Worm (Caenorhabditis elegans): ENCODE data around the gene M02H5.8.

Gene M02H5.8

DNA sequence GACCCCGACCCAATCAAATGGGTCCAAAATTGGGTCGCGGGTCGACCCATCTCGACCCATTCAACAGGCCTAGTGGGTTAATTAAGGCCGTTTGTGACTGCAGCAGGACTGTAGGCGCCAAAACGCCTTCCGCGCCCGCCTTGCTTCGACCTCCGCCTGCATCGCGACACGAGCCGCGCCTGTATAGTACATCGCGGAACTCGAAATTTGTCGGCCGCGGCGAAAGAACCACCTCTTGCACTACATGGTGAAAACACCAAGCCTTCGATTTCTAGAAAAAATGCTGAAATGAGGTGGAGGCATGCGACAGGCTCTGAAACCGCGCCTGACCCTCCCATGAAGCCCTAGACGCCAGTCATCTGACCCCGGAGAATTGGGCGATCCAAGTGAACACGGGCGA is 38.2 kb downstream of the M02H5.8 start:
- no peak for TF ChIP-seq nhr-85 (tag)

DNA sequence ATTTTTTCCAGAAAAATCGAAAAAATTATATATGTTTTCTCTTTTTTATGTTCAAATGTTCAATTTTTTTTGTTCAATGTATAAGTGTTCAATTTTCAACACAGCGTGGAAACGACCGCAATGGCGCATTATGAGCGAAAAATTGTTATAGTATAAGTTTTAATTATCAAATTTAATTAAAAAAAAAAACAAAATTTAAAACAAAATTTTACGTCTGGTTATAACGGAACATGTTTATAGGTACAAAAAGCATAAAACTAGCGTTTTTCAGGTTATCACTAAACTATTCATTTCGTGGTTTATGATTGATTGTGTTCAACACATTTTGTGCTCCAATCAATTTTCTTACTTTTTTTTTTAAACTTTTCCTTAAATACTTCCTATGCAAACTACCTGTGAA is 39.5 kb downstream of the M02H5.8 start, which contains the start of gene nhr-106:
Gene nhr-106 (plus strand): TSS at position 301 of the 400 bp plus-strand sequence.
- TF ChIP-seq nhr-76 (tag; optimal IDR thresholded peaks at IDR 0.05): no peak
- TF ChIP-seq ceh-90 (tag; optimal IDR thresholded peaks at IDR 0.05): no peak
- TF ChIP-seq lin-13 (GFP tag; optimal IDR thresholded peaks at IDR 0.05): no peak
- TF ChIP-seq fkh-10 (GFP tag; optimal IDR thresholded peaks at IDR 0.05): no peak
- no peak for TF ChIP-seq ces-1 (GFP tag; optimal IDR thresholded peaks at IDR 0.05)
- no peak for TF ChIP-seq hpl-2 (GFP tag; optimal IDR thresholded peaks at IDR 0.05)
- no peak for TF ChIP-seq sptf-1 (tag; optimal IDR thresholded peaks at IDR 0.05)
- no peak for TF ChIP-seq tlp-1 (tag; optimal IDR thresholded peaks at IDR 0.05)
- no peak for TF ChIP-seq vab-15 (tag; optimal IDR thresholded peaks at IDR 0.05)
- TF ChIP-seq nhr-20 (tag; optimal IDR thresholded peaks at IDR 0.05): no peak
- no peak for TF ChIP-seq mab-9 (GFP tag; IDR thresholded peaks at IDR 0.05)
- TF ChIP-seq pag-3 (tag; optimal IDR thresholded peaks at IDR 0.05; ENCODE audit: borderline replicate concordance, insufficient read depth): no peak
- no peak for TF ChIP-seq nhr-90 (tag; optimal IDR thresholded peaks at IDR 0.05; ENCODE audit: poor library complexity)
- no peak for TF ChIP-seq egl-13 (tag; optimal IDR thresholded peaks at IDR 0.05)
- no peak for TF ChIP-seq pqm-1 (tag; optimal IDR thresholded peaks at IDR 0.05)
- no peak for TF ChIP-seq unc-130 (tag; optimal IDR thresholded peaks at IDR 0.05)

- no peak for TF ChIP-seq C04F5.9 (tag; optimal IDR thresholded peaks at IDR 0.05)
- TF ChIP-seq nhr-71 (tag; optimal IDR thresholded peaks at IDR 0.05): no peak
- TF ChIP-seq unc-86 (tag; optimal IDR thresholded peaks at IDR 0.05): no peak
- TF ChIP-seq fkh-8 (tag; optimal IDR thresholded peaks at IDR 0.05): no peak
- no peak for TF ChIP-seq sox-4 (tag; optimal IDR thresholded peaks at IDR 0.05)
- TF ChIP-seq nhr-77 (tag; optimal IDR thresholded peaks at IDR 0.05): no peak
- no peak for TF ChIP-seq ama-1 (optimal IDR thresholded peaks at IDR 0.05)
- TF ChIP-seq rnt-1 (tag; optimal IDR thresholded peaks at IDR 0.05): no peak
- no peak for TF ChIP-seq fkh-4 (tag; optimal IDR thresholded peaks at IDR 0.05; ENCODE audit: borderline replicate concordance)
- TF ChIP-seq hpl-2 (GFP tag; optimal IDR thresholded peaks at IDR 0.05): no peak
- TF ChIP-seq lin-14 (GFP tag; optimal IDR thresholded peaks at IDR 0.05): no peak
- no peak for TF ChIP-seq egl-13 (tag; optimal IDR thresholded peaks at IDR 0.05)
- TF ChIP-seq ztf-11 (tag; optimal IDR thresholded peaks at IDR 0.05): no peak
- TF ChIP-seq F16B12.6 (tag; optimal IDR thresholded peaks at IDR 0.05): no peak
- no peak for TF ChIP-seq fos-1 (tag; optimal IDR thresholded peaks at IDR 0.05)
- TF ChIP-seq tlp-1 (tag; optimal IDR thresholded peaks at IDR 0.05): no peak
- TF ChIP-seq xbp-1 (tag; optimal IDR thresholded peaks at IDR 0.05): no peak
- no peak for TF ChIP-seq lin-15B (tag; optimal IDR thresholded peaks at IDR 0.05)
Observed at ce11 chrV:491432-491831, 41.7 kb downstream of the M02H5.8 start, which contains the start of gene str-196. str-196 (plus strand) TSS chrV:491732.

DNA sequence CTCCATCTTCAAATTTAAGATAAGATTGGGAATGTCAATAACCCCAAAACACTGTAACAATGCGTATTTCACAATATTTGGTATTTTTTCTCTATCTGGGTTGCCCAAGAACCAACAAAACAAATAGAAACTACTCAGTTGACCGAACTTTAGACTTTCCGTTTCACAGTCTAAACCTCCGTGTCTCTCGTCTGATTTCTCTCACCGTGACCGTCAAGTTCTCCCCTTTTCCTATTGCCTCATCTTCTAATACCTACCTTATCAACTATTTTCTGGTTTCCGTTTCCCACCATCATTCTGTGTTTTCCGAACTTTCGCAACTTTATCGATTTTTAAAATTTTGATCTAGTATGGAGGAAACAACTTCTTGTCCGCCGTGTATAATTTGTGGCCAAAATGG is 44.5 kb downstream of the M02H5.8 start, which contains the start of gene nhr-131:
Gene nhr-131 (plus strand): TSS at position 87 of the 400 bp plus-strand sequence.
- TF ChIP-seq ceh-90 (tag; optimal IDR thresholded peaks at IDR 0.05): no peak
- TF ChIP-seq elt-2 (tag; optimal IDR thresholded peaks at IDR 0.05): peak; percentile 34
- no peak for TF ChIP-seq nhr-28 (tag; optimal IDR thresholded peaks at IDR 0.05)
- TF ChIP-seq nhr-71 (tag; optimal IDR thresholded peaks at IDR 0.05): peak; percentile 29
- peak; percentile 18 for TF ChIP-seq nhr-85 (tag)
- no peak for TF ChIP-seq nhr-11 (tag; optimal IDR thresholded peaks at IDR 0.05)
- no peak for TF ChIP-seq efl-1 (optimal IDR thresholded peaks at IDR 0.05)
- peak in 1 of 2 experiments; percentile 61 for TF ChIP-seq efl-1 (GFP tag; optimal IDR thresholded peaks at IDR 0.05 in 1 of 2)
- no peak for TF ChIP-seq unc-98 (GFP tag; IDR thresholded peaks at IDR 0.05)
- TF ChIP-seq mdl-1 (tag; optimal IDR thresholded peaks at IDR 0.05): peak in 1 of 2 experiments; percentile 30
- peak; percentile 58 for TF ChIP-seq nhr-20 (tag; optimal IDR thresholded peaks at IDR 0.05)
- no peak for TF ChIP-seq C34B4.2 (tag; optimal IDR thresholded peaks at IDR 0.05)
- TF ChIP-seq nhr-77 (tag; optimal IDR thresholded peaks at IDR 0.05): peak; percentile 5
- no peak for TF ChIP-seq zip-4 (GFP tag; optimal IDR thresholded peaks at IDR 0.05)
- peak in 1 of 2 experiments; percentile 60 for TF ChIP-seq lin-35 (GFP tag; optimal IDR thresholded peaks at IDR 0.05)
- TF ChIP-seq tbx-2 (tag; optimal IDR thresholded peaks at IDR 0.05): peak; percentile 6
- TF ChIP-seq blmp-1 (tag; optimal IDR thresholded peaks at IDR 0.05): peak; percentile 51
- TF ChIP-seq snu-23 (GFP tag; optimal IDR thresholded peaks at IDR 0.05): peak; percentile 38
- peak in 2 of 6 experiments; percentile 27 to 55 for TF ChIP-seq elt-3 (tag; optimal IDR thresholded peaks at IDR 0.05)
- TF ChIP-seq nhr-90 (tag; optimal IDR thresholded peaks at IDR 0.05; ENCODE audit: poor library complexity): peak; percentile 45
- no peak for TF ChIP-seq Y116A8C.19 (tag; optimal IDR thresholded peaks at IDR 0.05; ENCODE audit: borderline replicate concordance)
- no peak for TF ChIP-seq lin-13 (GFP tag; optimal IDR thresholded peaks at IDR 0.05)

Data from whole organism, L1 larva.